Worm (Caenorhabditis elegans): Measurements from ENCODE around the gene mrpl-39.

The mrpl-39 gene

DNA sequence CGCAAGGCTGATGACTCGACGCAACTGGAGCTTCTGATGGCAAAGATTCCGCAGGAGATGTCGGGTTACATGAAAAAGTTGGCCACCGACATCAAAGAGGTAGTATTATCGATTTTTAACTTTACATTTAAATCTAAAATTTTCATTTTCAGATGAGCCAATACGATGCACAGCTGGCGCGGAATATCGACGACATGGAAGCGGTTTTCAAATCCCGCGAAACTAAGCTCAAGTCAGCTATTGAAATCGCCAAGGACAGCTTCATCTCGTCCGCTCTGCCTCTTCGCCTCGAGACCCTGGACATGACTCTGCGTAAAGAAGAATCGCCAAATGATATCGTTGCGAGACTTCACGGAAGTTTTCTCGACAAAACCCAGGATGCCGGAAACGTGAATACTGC is 48.3 kb downstream of the mrpl-39 start, which contains the start of gene T10B5.3:
TSS of gene T10B5.3 (minus strand) at position 101 of the 400 bp plus-strand sequence.
- no peak for TF ChIP-seq tbx-11 (GFP tag; IDR thresholded peaks at IDR 0.05)
- TF ChIP-seq hmbx-1 (tag; optimal IDR thresholded peaks at IDR 0.05), result no peak
- TF ChIP-seq B0310.2 (tag; optimal IDR thresholded peaks at IDR 0.05), result no peak
- TF ChIP-seq scrt-1 (GFP tag; IDR thresholded peaks at IDR 0.05), result no peak
- no peak for TF ChIP-seq sea-1 (GFP tag; conservative IDR thresholded peaks at IDR 0.05)
- TF ChIP-seq flt-1 (GFP tag; IDR thresholded peaks at IDR 0.05), result no peak
- no peak for TF ChIP-seq ets-7 (tag; optimal IDR thresholded peaks at IDR 0.05)
- no peak for TF ChIP-seq F13C5.2 (tag; optimal IDR thresholded peaks at IDR 0.05)
- no peak for TF ChIP-seq tbx-37 (GFP tag; conservative IDR thresholded peaks at IDR 0.05)
- TF ChIP-seq ceh-13 (GFP tag; optimal IDR thresholded peaks at IDR 0.05), result no peak
- TF ChIP-seq hnd-1 (tag; optimal IDR thresholded peaks at IDR 0.05), result no peak
- TF ChIP-seq ama-1 (optimal IDR thresholded peaks at IDR 0.05), result no peak

DNA sequence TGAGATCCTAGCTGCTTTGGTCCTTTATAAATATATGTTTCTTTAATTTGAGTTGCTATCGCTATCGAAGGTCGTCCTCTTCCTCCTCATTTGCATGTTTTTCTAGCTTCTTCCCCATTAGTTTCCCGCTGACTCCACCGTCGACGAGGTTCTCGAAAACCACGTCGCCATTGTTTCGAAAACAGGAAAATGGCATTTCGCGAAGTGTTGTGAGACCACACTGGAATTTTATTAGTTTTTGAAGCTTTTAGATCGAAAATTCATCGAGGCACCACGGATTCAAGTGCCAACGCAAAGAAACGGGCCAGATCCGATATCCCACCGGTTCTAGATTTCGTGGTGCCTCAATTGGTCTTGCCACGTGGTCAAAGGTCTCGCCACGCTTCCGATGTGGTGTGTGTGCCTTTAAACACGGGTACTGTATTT is 49.1 kb downstream of the mrpl-39 start:
- no peak for TF ChIP-seq ceh-13 (GFP tag; optimal IDR thresholded peaks at IDR 0.05)
- peak; percentile 11 for TF ChIP-seq tra-4 (tag; optimal IDR thresholded peaks at IDR 0.05)
- peak; percentile 7 for TF ChIP-seq ama-1 (optimal IDR thresholded peaks at IDR 0.05)

DNA sequence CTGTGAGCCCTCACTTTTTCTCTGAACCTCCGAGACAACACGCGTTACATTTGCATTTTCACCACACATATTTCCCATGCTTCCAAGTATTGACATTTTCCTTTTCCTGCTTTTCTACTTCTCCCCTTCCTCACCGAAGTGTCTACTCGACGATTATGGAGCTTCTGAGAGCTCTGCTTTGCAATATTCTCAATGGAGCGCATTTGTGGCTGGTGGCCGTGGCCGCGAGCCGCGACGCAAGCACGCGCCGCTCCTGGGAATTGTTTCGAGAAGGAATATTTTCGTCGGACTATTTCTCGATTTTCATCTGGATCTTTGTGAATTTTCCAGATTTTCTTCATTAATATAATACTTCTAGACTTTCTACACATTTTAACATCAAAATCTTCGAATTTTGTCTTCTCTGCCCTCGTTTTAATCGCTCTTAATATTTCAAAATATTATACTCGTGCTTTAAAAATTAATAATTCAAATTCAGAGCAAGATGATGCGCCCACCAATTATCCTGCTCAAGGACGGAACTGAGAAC is 50.5 kb downstream of the mrpl-39 start, which contains the start of the genes T10B5.4 and cct-7:
TSS of gene T10B5.4 (minus strand) at position 40 of the 529 bp plus-strand sequence.
TSS of gene cct-7 (plus strand) at position 479 of the 529 bp plus-strand sequence.
- TF ChIP-seq tbx-11 (GFP tag; IDR thresholded peaks at IDR 0.05) (no peak), ets-7 (tag; optimal IDR thresholded peaks at IDR 0.05) (peak; percentile 16), flt-1 (GFP tag; IDR thresholded peaks at IDR 0.05) (peak; percentile 36; the same call in 1 of the 2 replicates), ceh-36 (tag; optimal IDR thresholded peaks at IDR 0.05) (no peak), ama-1 (optimal IDR thresholded peaks at IDR 0.05) (no peak), F13C5.2 (tag; optimal IDR thresholded peaks at IDR 0.05) (peak; percentile 59), sea-1 (GFP tag; conservative IDR thresholded peaks at IDR 0.05) (peak; percentile 55; the same call in 1 of the 2 replicates), tbx-37 (GFP tag; conservative IDR thresholded peaks at IDR 0.05) (peak; percentile 54; the same call in 1 of the 2 replicates), tra-4 (tag; optimal IDR thresholded peaks at IDR 0.05) (no peak), hmg-4 (GFP tag; optimal IDR thresholded peaks at IDR 0.05) (peak; percentile 54), hnd-1 (tag; optimal IDR thresholded peaks at IDR 0.05) (no peak), hmbx-1 (tag; optimal IDR thresholded peaks at IDR 0.05) (no peak), pes-1 (GFP tag; IDR thresholded peaks at IDR 0.05) (peak; percentile 43; the same call in 1 of the 2 replicates), ceh-13 (GFP tag; optimal IDR thresholded peaks at IDR 0.05) (no peak), aly-1 (tag; optimal IDR thresholded peaks at IDR 0.05) (no peak), scrt-1 (GFP tag; IDR thresholded peaks at IDR 0.05) (no peak)
